Worm (Caenorhabditis elegans): Measurements from ENCODE around the gene C16B8.2.

- TF ChIP-seq ref-2 (tag; optimal IDR thresholded peaks at IDR 0.05) (no peak), nfya-1 (tag; optimal IDR thresholded peaks at IDR 0.05) (no peak), eyg-1 (tag; optimal IDR thresholded peaks at IDR 0.05) (no peak), unc-3 (GFP tag; conservative IDR thresholded peaks at IDR 0.05) (no peak), unc-3 (tag; optimal IDR thresholded peaks at IDR 0.05) (no peak), fkh-10 (GFP tag; optimal IDR thresholded peaks at IDR 0.05) (no peak), unc-55 (GFP tag; optimal IDR thresholded peaks at IDR 0.05) (no peak), ceh-34 (tag; optimal IDR thresholded peaks at IDR 0.05) (no peak), hlh-13 (GFP tag; optimal IDR thresholded peaks at IDR 0.05) (no peak), odd-2 (tag; optimal IDR thresholded peaks at IDR 0.05) (no peak), fkh-6 (tag; optimal IDR thresholded peaks at IDR 0.05) (no peak)
These were observed 48.0 kb downstream of the C16B8.2 start for ce11 chrX:3918182-3918581.

All from whole organism, late embryonic.